Worm (Caenorhabditis elegans) whole organism, young adult: ENCODE data around the gene cdc-25.4.

Source experiments
- B0019.2 ChIP-seq: fragments of 200-800 bp; sonication (Bioruptor generic); conservative IDR thresholded peaks from 2 replicates; pipeline ENCODE4 v1.3.6; 2022; ENCODE audit warnings: missing genetic modification reagents, missing genetic modification characterization, missing compliant biosample characterization
- B0336.3 ChIP-seq: fragments of 200-800 bp; sonication (Bioruptor generic); IDR thresholded peaks from 2 replicates; pipeline ENCODE4 v1.3.6; 2022; ENCODE audit warnings: missing genetic modification characterization, missing compliant biosample characterization
- D2030.7 ChIP-seq: fragments of 200-800 bp; sonication (Bioruptor generic); IDR thresholded peaks from 2 replicates; pipeline ENCODE4 v1.3.6; 2022; ENCODE audit warnings: missing genetic modification reagents, missing genetic modification characterization, missing compliant biosample characterization
- F22D6.2 ChIP-seq: sonication (generic microtip); optimal IDR thresholded peaks from 2 replicates; lab custom pipeline; 2016; ENCODE audit warnings: mild to moderate bottlenecking, missing genetic modification characterization, missing compliant biosample characterization
- F52B5.7 ChIP-seq: sonication (generic microtip); optimal IDR thresholded peaks from 2 replicates; lab custom pipeline; 2016; ENCODE audit warnings: mild to moderate bottlenecking, missing genetic modification characterization, missing compliant biosample characterization
- F57C9.4 ChIP-seq: sonication (generic microtip); optimal IDR thresholded peaks from 2 replicates; lab custom pipeline; 2017; ENCODE audit warnings: mild to moderate bottlenecking, missing genetic modification characterization, missing compliant biosample characterization
- K11D2.4 ChIP-seq: fragments of 200-800 bp; sonication (Bioruptor generic); IDR thresholded peaks from 2 replicates; pipeline ENCODE4 v1.3.6; 2022; ENCODE audit warnings: missing genetic modification reagents, missing genetic modification characterization, missing compliant biosample characterization
- K12H6.12 ChIP-seq: fragments of 200-800 bp; sonication (Bioruptor generic); optimal IDR thresholded peaks from 2 replicates; lab custom pipeline; 2018; ENCODE audit warnings: mild to moderate bottlenecking, missing genetic modification characterization, missing compliant biosample characterization
- Y53F4B.3 ChIP-seq: fragments of 200-800 bp; sonication (Bioruptor generic); IDR thresholded peaks from 2 replicates; pipeline ENCODE4 v1.3.6; 2022; ENCODE audit warnings: missing genetic modification reagents, missing genetic modification characterization, missing compliant biosample characterization
- aptf-2 ChIP-seq: fragments of 200-800 bp; sonication (Bioruptor generic); conservative IDR thresholded peaks from 2 replicates; pipeline ENCODE4 v1.3.6; 2022; ENCODE audit warnings: missing genetic modification reagents, missing genetic modification characterization, missing compliant biosample characterization
- atf-7 ChIP-seq: sonication (generic microtip); optimal IDR thresholded peaks from 2 replicates; lab custom pipeline; 2017; ENCODE audit warnings: mild to moderate bottlenecking, missing genetic modification characterization, missing compliant biosample characterization
- attf-5 ChIP-seq: fragments of 200-800 bp; sonication (Bioruptor generic); optimal IDR thresholded peaks from 2 replicates; lab custom pipeline; 2018; ENCODE audit warnings: mild to moderate bottlenecking, missing genetic modification characterization, missing compliant biosample characterization
- cebp-1 ChIP-seq, 2 experiments: fragments of 200-800 bp in 1 of 2; sonication (Bioruptor generic) in 1 of 2; sonication (generic microtip) in 1 of 2; IDR thresholded peaks in 1 of 2; optimal IDR thresholded peaks in 1 of 2; 2 replicates each; pipeline versions ENCODE4 v1.3.6 to Lab custom; 2017 to 2022; ENCODE audit warnings: missing compliant biosample characterization in 2 of 2, missing genetic modification characterization in 2 of 2, mild to moderate bottlenecking in 1 of 2, missing genetic modification reagents in 1 of 2, moderate library complexity in 1 of 2
- ceh-27 ChIP-seq: fragments of 200-800 bp; sonication (Bioruptor generic); optimal IDR thresholded peaks from 2 replicates; lab custom pipeline; 2018; ENCODE audit warnings: mild to moderate bottlenecking, missing genetic modification characterization, moderate library complexity, missing compliant biosample characterization
- chd-7 ChIP-seq: sonication (generic microtip); optimal IDR thresholded peaks from 2 replicates; lab custom pipeline; 2016; ENCODE audit warnings: mild to moderate bottlenecking, missing genetic modification characterization, moderate library complexity, missing compliant biosample characterization
- die-1 ChIP-seq: sonication (generic microtip); optimal IDR thresholded peaks from 2 replicates; lab custom pipeline; 2016; ENCODE audit warnings: missing genotype, mild to moderate bottlenecking, missing genetic modification characterization, missing compliant biosample characterization
- dox-1 ChIP-seq: fragments of 200-800 bp; sonication (Bioruptor generic); IDR thresholded peaks from 2 replicates; pipeline ENCODE4 v1.3.6; 2022; ENCODE audit warnings: missing genetic modification reagents, missing genetic modification characterization, missing compliant biosample characterization
- dpl-1 ChIP-seq: fragments of 150-350 bp; optimal IDR thresholded peaks from 2 replicates; lab custom pipeline; 2014; ENCODE audit warnings: missing biosample characterization, missing genetic modification reagents, missing genetic modification characterization
- efl-1 ChIP-seq: fragments of 150-350 bp; optimal IDR thresholded peaks from 2 replicates; lab custom pipeline; 2014; ENCODE audit warnings: missing biosample characterization, missing genetic modification reagents, missing genetic modification characterization
- egrh-3 ChIP-seq: fragments of 200-800 bp; sonication (Bioruptor generic); IDR thresholded peaks from 2 replicates; pipeline ENCODE4 v1.3.6; 2022; ENCODE audit warnings: missing genetic modification reagents, missing genetic modification characterization, missing compliant biosample characterization
- ekl-4 ChIP-seq: fragments of 200-800 bp; sonication (Bioruptor generic); IDR thresholded peaks from 2 replicates; pipeline ENCODE4 v1.3.6; 2022; ENCODE audit warnings: missing genetic modification reagents, missing genetic modification characterization, missing compliant biosample characterization
- hmg-1.2 ChIP-seq: fragments of 200-800 bp; sonication (Bioruptor generic); IDR thresholded peaks from 2 replicates; pipeline ENCODE4 v1.3.6; 2022; ENCODE audit warnings: missing genetic modification reagents, missing genetic modification characterization, missing compliant biosample characterization
- hmg-20 ChIP-seq: fragments of 200-800 bp; sonication (Bioruptor generic); IDR thresholded peaks from 2 replicates; pipeline ENCODE4 v1.3.6; 2022; ENCODE audit warnings: missing genetic modification reagents, missing genetic modification characterization, missing compliant biosample characterization
- let-526 ChIP-seq: fragments of 200-800 bp; sonication (Bioruptor generic); IDR thresholded peaks from 2 replicates; pipeline ENCODE4 v1.3.6; 2022; ENCODE audit warnings: missing genetic modification reagents, missing genetic modification characterization, missing compliant biosample characterization
- let-607 ChIP-seq, 2 experiments: fragments of 200-800 bp in 1 of 2; sonication (Bioruptor generic) in 1 of 2; sonication (generic microtip) in 1 of 2; optimal IDR thresholded peaks; 2 replicates each; lab custom pipeline; 2016 to 2018; ENCODE audit warnings: mild to moderate bottlenecking in 2 of 2, missing compliant biosample characterization in 2 of 2, missing genetic modification characterization in 2 of 2, moderate library complexity in 2 of 2, missing genotype in 1 of 2
- lin-40 ChIP-seq: sonication (generic microtip); optimal IDR thresholded peaks from 2 replicates; lab custom pipeline; 2016; ENCODE audit warnings: missing genetic modification characterization, mild to moderate bottlenecking, missing compliant biosample characterization, missing genotype, missing genetic modification reagents
- madf-10 ChIP-seq: sonication (generic microtip); optimal IDR thresholded peaks from 2 replicates; lab custom pipeline; 2016; ENCODE audit warnings: mild to moderate bottlenecking, missing genetic modification characterization, missing compliant biosample characterization
- madf-6 ChIP-seq: fragments of 200-800 bp; sonication (Bioruptor generic); IDR thresholded peaks from 2 replicates; pipeline ENCODE4 v1.3.6; 2022; ENCODE audit warnings: missing genetic modification reagents, missing genetic modification characterization, missing compliant biosample characterization
- madf-8 ChIP-seq: fragments of 200-800 bp; sonication (Bioruptor generic); conservative IDR thresholded peaks from 2 replicates; pipeline ENCODE4 v1.3.6; 2022; ENCODE audit warnings: missing genetic modification reagents, missing genetic modification characterization, missing compliant biosample characterization
- mes-4 ChIP-seq: sonication (generic microtip); optimal IDR thresholded peaks from 2 replicates; lab custom pipeline; 2016; ENCODE audit warnings: missing genotype, missing genetic modification characterization, missing compliant biosample characterization
- nfyb-1 ChIP-seq: fragments of 200-800 bp; sonication (Bioruptor generic); IDR thresholded peaks from 2 replicates; pipeline ENCODE4 v1.3.6; 2022; ENCODE audit warnings: missing genetic modification reagents, missing genetic modification characterization, missing compliant biosample characterization
- nhr-120 ChIP-seq: fragments of 200-800 bp; sonication (Bioruptor generic); IDR thresholded peaks from 2 replicates; pipeline ENCODE4 v1.3.6; 2022; ENCODE audit warnings: missing genetic modification characterization, missing compliant biosample characterization
- nhr-80 ChIP-seq: sonication (generic microtip); optimal IDR thresholded peaks from 2 replicates; lab custom pipeline; 2016; ENCODE audit warnings: missing genetic modification characterization, missing compliant biosample characterization
- pbrm-1 ChIP-seq: fragments of 200-800 bp; sonication (Bioruptor generic); IDR thresholded peaks from 2 replicates; pipeline ENCODE4 v1.3.6; 2022; ENCODE audit warnings: missing genetic modification reagents, missing genetic modification characterization, missing compliant biosample characterization
- pha-4 ChIP-seq: fragments of 150-350 bp; sonication (generic microtip); optimal IDR thresholded peaks from 2 replicates; lab custom pipeline; 2014; ENCODE audit warnings: missing biosample characterization, missing genetic modification reagents, missing genetic modification characterization
- rcor-1 ChIP-seq: fragments of 200-800 bp; sonication (Bioruptor generic); IDR thresholded peaks from 2 replicates; pipeline ENCODE4 v1.3.6; 2022; ENCODE audit warnings: missing genetic modification reagents, missing genetic modification characterization, missing compliant biosample characterization
- sdz-38 ChIP-seq: sonication (generic microtip); optimal IDR thresholded peaks from 2 replicates; lab custom pipeline; 2016; ENCODE audit warnings: missing genotype, missing genetic modification characterization, missing compliant biosample characterization
- snpc-4 ChIP-seq, 5 experiments: fragments of 150-350 bp in 1 of 5; sonication (generic microtip) in 4 of 5; optimal IDR thresholded peaks; 2 replicates each; lab custom pipeline; 2014 to 2018; ENCODE audit warnings: missing genetic modification characterization in 5 of 5, missing biosample characterization in 3 of 5, antibody characterized with exemption in 2 of 5, mild to moderate bottlenecking in 2 of 5, missing compliant biosample characterization in 2 of 5, missing genotype in 2 of 5, moderate library complexity in 2 of 5, missing genetic modification reagents in 1 of 5
- tbp1 ChIP-seq: fragments of 200-800 bp; sonication (Bioruptor generic); optimal IDR thresholded peaks from 2 replicates; lab custom pipeline; 2018; ENCODE audit warnings: mild to moderate bottlenecking, missing genetic modification characterization, missing compliant biosample characterization
- zfh-2 ChIP-seq: fragments of 200-800 bp; sonication (Bioruptor generic); conservative IDR thresholded peaks from 2 replicates; pipeline ENCODE4 v1.3.6; 2022; ENCODE audit warnings: missing genetic modification reagents, missing genetic modification characterization, missing compliant biosample characterization
- ztf-18 ChIP-seq: sonication (generic microtip); optimal IDR thresholded peaks from 2 replicates; lab custom pipeline; 2016; ENCODE audit warnings: missing genotype, mild to moderate bottlenecking, missing genetic modification characterization, missing compliant biosample characterization
- ztf-26 ChIP-seq: sonication (generic microtip); optimal IDR thresholded peaks from 2 replicates; lab custom pipeline; 2017; ENCODE audit warnings: missing genetic modification characterization, missing compliant biosample characterization

The cdc-25.4 gene

DNA sequence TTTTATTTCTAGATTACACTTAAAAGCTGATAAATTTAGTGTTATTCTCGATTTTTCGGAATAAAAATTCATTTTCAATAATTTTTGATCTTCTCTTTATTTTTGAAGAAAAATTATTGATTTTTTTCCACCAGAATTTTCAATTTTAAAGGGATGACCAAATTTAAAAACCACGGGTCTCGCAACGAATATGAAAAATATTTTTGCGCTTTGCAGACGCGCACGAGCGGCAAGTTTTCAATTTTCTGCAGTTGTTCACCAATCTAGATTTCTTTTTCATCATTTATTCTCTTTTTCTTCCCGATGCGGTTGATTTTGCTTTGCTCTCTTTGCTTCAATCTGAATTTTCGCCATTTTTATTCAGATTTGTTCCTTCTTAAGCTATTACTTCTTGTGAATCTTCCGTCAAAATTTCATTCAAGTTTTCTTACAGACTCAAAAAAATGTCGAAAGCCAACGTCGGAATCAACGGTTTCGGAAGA is 18.4 kb downstream of the cdc-25.4 start, which contains the start of gene gpd-4 (continued):
- TF ChIP-seq D2030.7, result 0 out of 2 replicates have a peak, but pooled peaks have one; percentile 40
- TF ChIP-seq nhr-120 (GFP tag; lab: Robert Waterston, UW), result no peak
- TF ChIP-seq efl-1 (GFP tag; lab: Kevin White, UChicago), result peak; percentile 90
- TF ChIP-seq aptf-2 (GFP tag; lab: Robert Waterston, UW), result no peak
- TF ChIP-seq B0019.2 (GFP tag; lab: Robert Waterston, UW), result no peak
- peak; percentile 75 for TF ChIP-seq madf-8
- TF ChIP-seq dpl-1 (GFP tag; lab: Kevin White, UChicago), result peak; percentile 31
- TF ChIP-seq F57C9.4, result no peak
- no peak for TF ChIP-seq pha-4 (tag; lab: Kevin White, UChicago)
- TF ChIP-seq let-526, result no peak
- no peak for TF ChIP-seq pbrm-1 (GFP tag; lab: Robert Waterston, UW)
- TF ChIP-seq madf-10 (tag; lab: Kevin White, UChicago), result no peak

ce11 chrII:10168905-10169782 is 20.1 kb downstream of the cdc-25.4 start, which contains the start of gene daf-19:
TSS of gene daf-19 (minus strand) at chrII:10169346.
- TF ChIP-seq egrh-3 (peak; percentile 45), K12H6.12 (tag; lab: Kevin White, UChicago) (peak; percentile 35), mes-4 (tag; lab: Kevin White, UChicago) (no peak), F52B5.7 (no peak), ztf-18 (tag; lab: Kevin White, UChicago) (peak; percentile 12), lin-40 (tag; lab: Kevin White, UChicago) (peak; percentile 23), attf-5 (GFP tag; lab: Kevin White, UChicago) (peak; percentile 38), F22D6.2 (tag; lab: Kevin White, UChicago) (no peak), rcor-1 (GFP tag; lab: Robert Waterston, UW) (0 out of 2 replicates have a peak, but pooled peaks have one; percentile 29), sdz-38 (no peak), let-607 (tag; optimal IDR thresholded peaks at IDR 0.05; lab: Kevin White, UChicago) (peak in 1 of 2 experiments; percentile 4), ceh-27 (peak; percentile 59), K11D2.4 (GFP tag; lab: Robert Waterston, UW) (0 out of 2 replicates have a peak, but pooled peaks have one; percentile 31), dox-1 (peak; percentile 57), hmg-20 (GFP tag; lab: Robert Waterston, UW) (no peak), die-1 (tag; lab: Kevin White, UChicago) (peak; percentile 42), madf-6 (GFP tag; lab: Robert Waterston, UW) (peak; percentile 23; the same call in 1 of the 2 replicates), chd-7 (tag; lab: Kevin White, UChicago) (peak; percentile 40), zfh-2 (peak; percentile 70), cebp-1 (GFP tag; IDR thresholded peaks at IDR 0.05; lab: Robert Waterston, UW) (no peak), cebp-1 (tag; optimal IDR thresholded peaks at IDR 0.05; lab: Kevin White, UChicago) (peak; percentile 64), nfyb-1 (GFP tag; lab: Robert Waterston, UW) (peak; percentile 79), hmg-1.2 (GFP tag; lab: Robert Waterston, UW) (peak; percentile 64; the same call in 1 of the 2 replicates), pbrm-1 (GFP tag; lab: Robert Waterston, UW) (no peak), tbp1 (peak; percentile 24), snpc-4 (GFP tag; optimal IDR thresholded peaks at IDR 0.05; lab: Kevin White, UChicago) (no peak), snpc-4 (tag; optimal IDR thresholded peaks at IDR 0.05; lab: Kevin White, UChicago) (peak in 1 of 4 experiments; percentile 17), B0336.3 (GFP tag; lab: Robert Waterston, UW) (0 out of 2 replicates have a peak, but pooled peaks have one; percentile 21), nhr-80 (peak; percentile 35), Y53F4B.3 (GFP tag; lab: Robert Waterston, UW) (no peak), madf-10 (tag; lab: Kevin White, UChicago) (peak; percentile 4), ztf-26 (tag; lab: Kevin White, UChicago) (peak; percentile 6), ekl-4 (GFP tag; lab: Robert Waterston, UW) (0 out of 2 replicates have a peak, but pooled peaks have one; percentile 33), atf-7 (tag; lab: Kevin White, UChicago) (peak; percentile 4)
